Worm (Caenorhabditis elegans): ENCODE results near the gene acdh-13.
"Not testable (repeated sequence)": the region's sequence is repeated elsewhere in the genome, so short reads cannot be mapped to it uniquely, and the experiment has no call there.

The acdh-13 gene

DNA sequence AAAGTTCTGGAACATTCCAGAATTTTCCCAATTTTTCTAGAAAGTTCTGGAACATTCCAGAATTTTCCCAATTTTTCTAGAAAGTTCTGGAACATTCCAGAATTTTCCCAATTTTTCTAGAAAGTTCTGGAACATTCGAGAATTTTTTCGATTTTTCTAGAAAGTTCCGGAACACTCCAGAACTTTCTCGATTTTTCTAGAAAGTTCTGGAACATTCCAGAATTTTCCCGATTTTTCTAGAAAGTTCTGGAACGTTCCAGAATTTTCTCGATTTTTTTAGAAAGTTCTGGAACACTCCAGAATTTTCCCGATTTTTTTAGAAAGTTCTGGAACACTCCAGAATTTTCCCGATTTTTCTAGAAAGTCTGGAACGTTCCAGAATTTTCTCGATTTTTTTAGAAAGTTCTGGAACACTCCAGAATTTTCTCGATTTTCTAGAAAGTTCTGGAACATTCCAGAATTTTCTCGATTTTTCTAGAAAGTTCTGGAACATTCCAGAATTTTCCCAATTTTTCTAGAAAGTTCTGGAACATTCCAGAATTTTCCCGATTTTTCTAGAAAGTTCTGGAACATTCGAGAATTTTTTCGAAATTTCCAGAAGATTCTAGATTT is 29.8 kb downstream of the acdh-13 start:
- TF ChIP-seq dox-1 (GFP tag; IDR thresholded peaks at IDR 0.05) (peak; percentile 94), madf-6 (GFP tag; IDR thresholded peaks at IDR 0.05) (peak; percentile 43), B0019.2 (GFP tag; conservative IDR thresholded peaks at IDR 0.05) (peak; percentile 16; the same call in 1 of the 2 replicates), attf-6 (GFP tag; IDR thresholded peaks at IDR 0.05) (peak; percentile 49; the same call in 1 of the 2 replicates), Y79H2A.3 (GFP tag; conservative IDR thresholded peaks at IDR 0.05) (peak; percentile 78), hsf-1 (GFP tag; IDR thresholded peaks at IDR 0.05) (peak; percentile 99), egrh-3 (GFP tag; IDR thresholded peaks at IDR 0.05) (peak; percentile 69), F33H1.4 (GFP tag; IDR thresholded peaks at IDR 0.05) (peak; percentile 27), D2030.7 (GFP tag; IDR thresholded peaks at IDR 0.05) (peak; percentile 59; the same call in 1 of the 2 replicates), ekl-4 (GFP tag; IDR thresholded peaks at IDR 0.05) (peak; percentile 55; the same call in 1 of the 2 replicates), Y53F4B.3 (GFP tag; IDR thresholded peaks at IDR 0.05) (peak; percentile 20; the same call in 1 of the 2 replicates), ceh-40 (GFP tag; IDR thresholded peaks at IDR 0.05) (peak; percentile 90), cebp-2 (GFP tag; IDR thresholded peaks at IDR 0.05) (0 out of 2 replicates have a peak, but pooled peaks have one; percentile 19), rcor-1 (GFP tag; IDR thresholded peaks at IDR 0.05) (peak; percentile 83), Y56A3A.18 (GFP tag; IDR thresholded peaks at IDR 0.05) (0 out of 2 replicates have a peak, but pooled peaks have one; percentile 9), rpc-1 (optimal IDR thresholded peaks at IDR 0.05) (peak; percentile 31), Y95B8A.8 (GFP tag; IDR thresholded peaks at IDR 0.05) (0 out of 2 replicates have a peak, but pooled peaks have one; percentile 5), aptf-3 (GFP tag; IDR thresholded peaks at IDR 0.05) (0 out of 2 replicates have a peak, but pooled peaks have one; percentile 16), egl-44 (GFP tag; IDR thresholded peaks at IDR 0.05) (0 out of 2 replicates have a peak, but pooled peaks have one; percentile 16), pbrm-1 (GFP tag; IDR thresholded peaks at IDR 0.05) (peak; percentile 73), F39B2.1 (GFP tag; IDR thresholded peaks at IDR 0.05) (peak; percentile 66; the same call in 1 of the 2 replicates), ztf-25 (GFP tag; IDR thresholded peaks at IDR 0.05) (peak; percentile 57; the same call in 1 of the 2 replicates), egl-18 (GFP tag; IDR thresholded peaks at IDR 0.05) (0 out of 2 replicates have a peak, but pooled peaks have one; percentile 44), madf-3 (GFP tag; IDR thresholded peaks at IDR 0.05) (peak; percentile 84)
- TF ChIP-seq rpc-1 (tag; optimal IDR thresholded peaks at IDR 0.05), result not testable (repeated sequence)

DNA sequence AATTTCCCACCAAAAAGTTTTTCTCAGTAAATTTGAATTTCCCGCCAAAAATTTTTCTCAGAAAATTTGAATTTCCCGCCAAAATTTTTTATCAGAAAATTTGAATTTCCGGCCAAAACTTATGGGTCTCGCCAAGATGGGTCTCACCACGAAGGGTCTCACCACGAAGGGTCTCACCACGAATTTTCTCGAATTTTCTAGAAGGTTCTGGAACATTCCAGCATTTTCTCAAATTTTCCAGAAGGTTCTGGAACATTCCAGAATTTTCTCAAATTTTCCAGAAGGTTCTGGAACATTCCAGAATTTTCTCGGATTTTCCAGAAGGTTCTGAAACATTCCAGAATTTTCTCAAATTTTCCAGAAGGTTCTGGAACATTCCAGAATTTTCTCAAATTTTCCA is 31.3 kb downstream of the acdh-13 start:
- peak; percentile 68 for TF ChIP-seq F33H1.4 (GFP tag; IDR thresholded peaks at IDR 0.05)
- peak; percentile 54 for TF ChIP-seq madf-6 (GFP tag; IDR thresholded peaks at IDR 0.05)
- TF ChIP-seq hsf-1 (GFP tag; IDR thresholded peaks at IDR 0.05), result peak; percentile 97
- 0 out of 2 replicates have a peak, but pooled peaks have one; percentile 17 for TF ChIP-seq aptf-3 (GFP tag; IDR thresholded peaks at IDR 0.05)
- TF ChIP-seq rcor-1 (GFP tag; IDR thresholded peaks at IDR 0.05), result 0 out of 2 replicates have a peak, but pooled peaks have one; percentile 11
- 0 out of 2 replicates have a peak, but pooled peaks have one; percentile 49 for TF ChIP-seq dox-1 (GFP tag; IDR thresholded peaks at IDR 0.05)
- peak; percentile 17; the same call in 1 of the 2 replicates for TF ChIP-seq egrh-3 (GFP tag; IDR thresholded peaks at IDR 0.05)

DNA sequence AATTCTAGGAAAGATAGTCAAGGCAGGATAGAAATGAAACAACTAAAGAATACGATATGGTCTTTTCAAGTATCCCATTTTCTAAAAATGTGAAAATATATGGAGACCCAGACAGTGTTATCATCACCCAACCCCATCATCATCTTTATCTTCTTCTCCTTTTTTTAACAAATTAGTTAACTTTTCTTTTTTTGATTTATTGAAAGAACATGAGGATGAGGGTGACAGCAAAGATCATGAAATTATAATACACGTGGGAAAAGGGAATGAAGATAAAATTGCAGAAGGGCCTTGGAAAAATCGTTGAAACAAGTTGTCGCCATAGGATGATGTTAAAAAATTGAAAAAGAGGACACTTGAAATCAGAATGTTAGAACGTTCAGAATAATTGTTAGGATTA is 34.4 kb downstream of the acdh-13 start:
- no peak for TF ChIP-seq nhr-120 (GFP tag; IDR thresholded peaks at IDR 0.05)
- TF ChIP-seq sea-2 (GFP tag; IDR thresholded peaks at IDR 0.05), result no peak
- TF ChIP-seq ztf-6 (GFP tag; IDR thresholded peaks at IDR 0.05), result no peak
- no peak for TF ChIP-seq him-1 (tag; optimal IDR thresholded peaks at IDR 0.05)
- no peak for TF ChIP-seq B0019.2 (GFP tag; conservative IDR thresholded peaks at IDR 0.05)
- TF ChIP-seq hlh-26 (GFP tag; conservative IDR thresholded peaks at IDR 0.05), result no peak
- TF ChIP-seq akir-1 (GFP tag; optimal IDR thresholded peaks at IDR 0.05), result no peak
- TF ChIP-seq Y67H2A.10 (GFP tag; conservative IDR thresholded peaks at IDR 0.05), result no peak

DNA sequence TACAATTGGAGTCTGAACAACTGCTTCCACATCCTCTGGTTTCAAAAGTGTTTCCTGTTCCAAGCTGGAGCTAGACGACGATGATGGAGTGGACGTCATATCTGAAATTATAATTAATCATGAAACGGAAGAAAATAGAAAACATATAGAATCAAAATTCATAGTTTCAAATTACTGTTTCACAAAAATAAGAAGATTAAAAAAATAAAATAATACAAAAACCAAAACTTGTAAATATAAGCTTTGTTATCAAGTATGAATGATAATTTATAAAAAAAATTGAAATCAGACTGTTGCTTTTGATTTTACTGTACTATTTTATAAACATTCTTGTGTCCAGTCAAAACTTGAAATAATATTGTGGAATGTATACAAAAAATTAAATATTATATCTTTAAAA is 34.9 kb downstream of the acdh-13 start, which contains the start of gene str-176:
str-176 (minus strand) TSS at position 101 of the 400 bp plus-strand sequence.
- TF ChIP-seq zfh-2 (GFP tag; conservative IDR thresholded peaks at IDR 0.05) (no peak), die-1 (tag; optimal IDR thresholded peaks at IDR 0.05) (no peak), ceh-40 (GFP tag; IDR thresholded peaks at IDR 0.05) (no peak)

All from whole organism, young adult.